Fruit fly (Drosophila melanogaster): ENCODE data around the gene cyst.

The cyst gene

dm6 chr2L:19517154-19517814 lies 8.7 kb upstream of the cyst start, which contains the start of gene Hasp (continued):
- TF ChIP-seq fd96Cb (tag; optimal IDR thresholded peaks at IDR 0.05) (peak; percentile 69), ems (GFP tag; optimal IDR thresholded peaks at IDR 0.05) (peak; percentile 49), CG17328 (GFP tag; IDR thresholded peaks at IDR 0.05) (peak; percentile 29; the same call in 1 of the 2 replicates), Mes4 (GFP tag; optimal IDR thresholded peaks at IDR 0.05) (no peak), CG4424 (GFP tag; optimal IDR thresholded peaks at IDR 0.05) (peak; percentile 46), CG12942 (GFP tag; optimal IDR thresholded peaks at IDR 0.05) (peak; percentile 46), NC2α (GFP tag; optimal IDR thresholded peaks at IDR 0.05) (no peak), CG6813 (GFP tag; optimal IDR thresholded peaks at IDR 0.05) (peak; percentile 12), Atf6 (GFP tag; IDR thresholded peaks at IDR 0.05) (no peak; the same call in 1 of the 2 replicates), ase (GFP tag; IDR thresholded peaks at IDR 0.05) (peak; percentile 40; the same call in 1 of the 3 replicates), CG17359 (tag; optimal IDR thresholded peaks at IDR 0.05) (peak; percentile 70), bbx (GFP tag; IDR thresholded peaks at IDR 0.05; ENCODE audit: partially characterized antibody) (peak; percentile 89), CG1024 (GFP tag; IDR thresholded peaks at IDR 0.05) (peak; percentile 3; the same call in 1 of the 2 replicates), onecut (GFP tag; IDR thresholded peaks at IDR 0.05) (peak; percentile 33), CG9727 (GFP tag; optimal IDR thresholded peaks at IDR 0.05) (peak; percentile 61), CG1529 (GFP tag; optimal IDR thresholded peaks at IDR 0.05) (no peak), toy (GFP tag; IDR thresholded peaks at IDR 0.05) (no peak), CG17361 (GFP tag; IDR thresholded peaks at IDR 0.05) (peak; percentile 71; the same call in 2 of the 3 replicates), CG4707 (GFP tag; optimal IDR thresholded peaks at IDR 0.05) (peak; percentile 79), CG12659 (GFP tag; optimal IDR thresholded peaks at IDR 0.05) (peak; percentile 46), CG12104 (GFP tag; optimal IDR thresholded peaks at IDR 0.05) (peak; percentile 36), inv (GFP tag; IDR thresholded peaks at IDR 0.05; ENCODE audit: partially characterized antibody) (peak; percentile 28; the same call in 1 of the 2 replicates), cg (GFP tag; optimal IDR thresholded peaks at IDR 0.05) (peak; percentile 89), CG13894 (tag; optimal IDR thresholded peaks at IDR 0.05) (peak; percentile 23), CG7963 (GFP tag; IDR thresholded peaks at IDR 0.05; ENCODE audit: partially characterized antibody) (peak; percentile 77), Ada2b (GFP tag; IDR thresholded peaks at IDR 0.05) (0 out of 2 replicates have a peak, but pooled peaks have one; percentile 23), CG4820 (GFP tag; optimal IDR thresholded peaks at IDR 0.05) (peak; percentile 58), CG16863 (GFP tag; optimal IDR thresholded peaks at IDR 0.05) (no peak), Mad (GFP tag; optimal IDR thresholded peaks at IDR 0.05) (no peak), knrl (GFP tag; IDR thresholded peaks at IDR 0.05; ENCODE audit: partially characterized antibody) (peak; percentile 46; the same call in 2 of the 3 replicates), CG13424 (tag; optimal IDR thresholded peaks at IDR 0.05) (peak; percentile 51), CG2678 (tag; optimal IDR thresholded peaks at IDR 0.05) (peak; percentile 68), Doc3 (GFP tag; IDR thresholded peaks at IDR 0.05; ENCODE audit: partially characterized antibody) (peak; percentile 50; the same call in 2 of the 3 replicates), hb (GFP tag; IDR thresholded peaks at IDR 0.05; ENCODE audit: partially characterized antibody) (peak; percentile 89), Sox102F (GFP tag; optimal IDR thresholded peaks at IDR 0.05) (no peak), CG15601 (tag; optimal IDR thresholded peaks at IDR 0.05) (peak; percentile 17), cwo (GFP tag; optimal IDR thresholded peaks at IDR 0.05) (peak; percentile 29), Rfx (GFP tag; IDR thresholded peaks at IDR 0.05) (peak; percentile 67), CG14860 (GFP tag; IDR thresholded peaks at IDR 0.05; ENCODE audit: partially characterized antibody) (peak; percentile 83), sens (GFP tag) (peak; percentile 88), CG13624 (GFP tag; optimal IDR thresholded peaks at IDR 0.05) (peak; percentile 35), stwl (tag; optimal IDR thresholded peaks at IDR 0.05) (peak; percentile 73), CG9437 (GFP tag; optimal IDR thresholded peaks at IDR 0.05) (peak; percentile 12), CG18262 (tag; optimal IDR thresholded peaks at IDR 0.05) (peak; percentile 65), Asciz (GFP tag; optimal IDR thresholded peaks at IDR 0.05) (peak; percentile 58), CG14014 (GFP tag; IDR thresholded peaks at IDR 0.05) (peak; percentile 63; the same call in 1 of the 2 replicates), CG7987 (GFP tag; optimal IDR thresholded peaks at IDR 0.05) (no peak), CG10209 (GFP tag; optimal IDR thresholded peaks at IDR 0.05) (peak; percentile 26)
